Fruit fly (Drosophila melanogaster): Measurements from ENCODE around the gene ninaE.

- TF ChIP-seq Sin3A (optimal IDR thresholded peaks at IDR 0.05): no peak
- TF ChIP-seq psq (optimal IDR thresholded peaks at IDR 0.05): no peak
- no peak for TF ChIP-seq ttk (optimal IDR thresholded peaks at IDR 0.05)
- no peak for TF ChIP-seq Myc (optimal IDR thresholded peaks at IDR 0.05)
- no peak for TF ChIP-seq h (optimal IDR thresholded peaks at IDR 0.05)
- TF ChIP-seq insv (optimal IDR thresholded peaks at IDR 0.05): no peak
Observed at dm6 chr3R:19932169-19932568, 44.2 kb upstream of the ninaE start.
